Worm (Caenorhabditis elegans) whole organism, L1 larva: ENCODE data around the gene nspc-18.

Experiments used
- alr-1 ChIP-seq: fragments of 200-800 bp; sonication (Bioruptor generic); optimal IDR thresholded peaks from 2 replicates; lab custom pipeline; 2018; ENCODE audit warnings: borderline replicate concordance, mild to moderate bottlenecking, missing genetic modification characterization, missing compliant biosample characterization
- blmp-1 ChIP-seq: fragments of 150-350 bp; optimal IDR thresholded peaks from 2 replicates; lab custom pipeline; 2014; ENCODE audit warnings: missing biosample characterization, missing genetic modification characterization
- ces-1 ChIP-seq: fragments of 150-350 bp; optimal IDR thresholded peaks from 2 replicates; lab custom pipeline; 2014; ENCODE audit warnings: missing biosample characterization, missing genetic modification reagents, missing genetic modification characterization
- egl-27 ChIP-seq, 2 experiments: fragments of 150-350 bp in 1 of 2; sonication (generic microtip); optimal IDR thresholded peaks; 3 replicates each; lab custom pipeline; 2017 to 2018; ENCODE audit warnings: missing biosample characterization in 2 of 2, missing genetic modification characterization in 2 of 2, missing genetic modification reagents in 2 of 2
- mdl-1 ChIP-seq, 2 experiments: fragments of 150-350 bp; optimal IDR thresholded peaks; 2 replicates each; lab custom pipeline; 2014 to 2017; ENCODE audit warnings: missing biosample characterization in 2 of 2, missing genetic modification characterization in 2 of 2, inconsistent platforms in 1 of 2
- mep-1 ChIP-seq: fragments of 150-350 bp; optimal IDR thresholded peaks from 2 replicates; lab custom pipeline; 2014; ENCODE audit warnings: missing biosample characterization, missing genetic modification characterization
- nhr-19 ChIP-seq: fragments of 200-800 bp; sonication (Bioruptor generic); conservative IDR thresholded peaks from 2 replicates; pipeline ENCODE4 v1.3.6; 2022; ENCODE audit warnings: missing genetic modification characterization, missing compliant biosample characterization
- nhr-77 ChIP-seq: fragments of 150-350 bp; optimal IDR thresholded peaks from 2 replicates; lab custom pipeline; 2014; ENCODE audit warnings: missing biosample characterization, missing genetic modification characterization
- pqm-1 ChIP-seq: sonication (generic microtip); optimal IDR thresholded peaks from 3 replicates; lab custom pipeline; 2017; ENCODE audit warnings: missing biosample characterization, missing genetic modification characterization
- tbx-2 ChIP-seq: sonication (generic microtip); optimal IDR thresholded peaks from 2 replicates; lab custom pipeline; 2016; ENCODE audit warnings: missing genetic modification characterization, missing compliant biosample characterization

- TF ChIP-seq ces-1 (GFP tag; lab: Kevin White, UChicago) (no peak), egl-27 (tag; optimal IDR thresholded peaks at IDR 0.05; lab: Kevin White, UChicago) (no peak), nhr-77 (no peak), tbx-2 (tag; lab: Kevin White, UChicago) (no peak), nhr-19 (no peak), mep-1 (no peak), alr-1 (no peak), mdl-1 (tag; optimal IDR thresholded peaks at IDR 0.05; lab: Kevin White, UChicago) (no peak), blmp-1 (tag; lab: Kevin White, UChicago) (no peak), pqm-1 (tag; lab: Kevin White, UChicago) (no peak)
Measured at ce11 chrX:14523275-14523674, 4.2 kb downstream of the nspc-18 start, which contains the start of gene nspc-16.
